Fruit fly (Drosophila melanogaster) whole organism, embryonic: ENCODE measurements around the gene CG31816.

Source experiments
- Ada2b ChIP-seq: fragments of 200-800 bp; sonication (Bioruptor generic); IDR thresholded peaks from 2 replicates; pipeline ENCODE4 v1.3.6; 2022; ENCODE audit warnings: missing biosample characterization, missing genetic modification characterization
- Asciz ChIP-seq: fragments of 200-800 bp; sonication (Bioruptor generic); optimal IDR thresholded peaks from 2 replicates; lab custom pipeline; 2017; ENCODE audit warnings: missing biosample characterization, mild to moderate bottlenecking, missing genetic modification characterization, missing genetic modification reagents
- Bgb ChIP-seq: fragments of 200-800 bp; sonication (Bioruptor generic); IDR thresholded peaks from 2 replicates; pipeline ENCODE4 v1.3.6; 2022; ENCODE audit warnings: missing biosample characterization, missing genetic modification characterization; ENCODE audit not compliant: partially characterized antibody
- C15 ChIP-seq: fragments of 200-800 bp; sonication (Bioruptor generic); IDR thresholded peaks from 3 replicates; pipeline ENCODE4 v1.3.6; 2022; ENCODE audit warnings: missing biosample characterization, missing genetic modification characterization
- CG10147 ChIP-seq: fragments of 200-800 bp; sonication (Bioruptor generic); optimal IDR thresholded peaks from 2 replicates; lab custom pipeline; 2019; ENCODE audit warnings: missing biosample characterization, mild to moderate bottlenecking, missing genetic modification characterization, moderate library complexity
- CG11085 ChIP-seq: fragments of 200-800 bp; sonication (Bioruptor generic); IDR thresholded peaks from 2 replicates; pipeline ENCODE4 v1.3.6; 2022; ENCODE audit warnings: missing biosample characterization, missing genetic modification characterization
- CG11093 ChIP-seq: fragments of 200-800 bp; sonication (Bioruptor generic); IDR thresholded peaks from 3 replicates; pipeline ENCODE4 v1.3.6; 2022; ENCODE audit warnings: missing biosample characterization, missing genetic modification characterization
- CG11247 ChIP-seq: fragments of 200-800 bp; sonication (Bioruptor generic); IDR thresholded peaks from 2 replicates; pipeline ENCODE4 v1.3.6; 2022; ENCODE audit warnings: missing biosample characterization, missing genetic modification characterization
- CG11504 ChIP-seq: fragments of 200-800 bp; sonication (Bioruptor generic); optimal IDR thresholded peaks from 3 replicates; lab custom pipeline; 2019; ENCODE audit warnings: missing biosample characterization, mild to moderate bottlenecking, missing genetic modification characterization, moderate library complexity
- CG11696 ChIP-seq: fragments of 200-800 bp; sonication (Bioruptor generic); IDR thresholded peaks from 2 replicates; pipeline ENCODE4 v1.3.6; 2022; ENCODE audit warnings: missing biosample characterization, missing genetic modification characterization
- CG12236 ChIP-seq: fragments of 200-800 bp; sonication (Bioruptor generic); optimal IDR thresholded peaks from 2 replicates; lab custom pipeline; 2016; ENCODE audit warnings: missing biosample characterization, missing genetic modification characterization
- CG12744 ChIP-seq: fragments of 200-800 bp; sonication (Bioruptor generic); optimal IDR thresholded peaks from 2 replicates; lab custom pipeline; 2016; ENCODE audit warnings: missing biosample characterization, missing genetic modification characterization
- CG1792 ChIP-seq: fragments of 200-800 bp; sonication (Bioruptor generic); optimal IDR thresholded peaks from 2 replicates; lab custom pipeline; 2016; ENCODE audit warnings: missing biosample characterization, missing genetic modification characterization
- CG4282 ChIP-seq: fragments of 200-800 bp; sonication (Bioruptor generic); optimal IDR thresholded peaks from 2 replicates; lab custom pipeline; 2016; ENCODE audit warnings: missing biosample characterization, missing genetic modification characterization
- CG43689 ChIP-seq: fragments of 200-800 bp; sonication (Bioruptor generic); IDR thresholded peaks from 2 replicates; pipeline ENCODE4 v1.3.6; 2022; ENCODE audit warnings: missing biosample characterization, missing genetic modification characterization
- CG4707 ChIP-seq: fragments of 200-800 bp; sonication (Bioruptor generic); optimal IDR thresholded peaks from 2 replicates; lab custom pipeline; 2018; ENCODE audit warnings: missing biosample characterization, mild to moderate bottlenecking, missing genetic modification characterization, moderate library complexity
- CG6813 ChIP-seq: fragments of 200-800 bp; sonication (Bioruptor generic); optimal IDR thresholded peaks from 2 replicates; lab custom pipeline; 2017; ENCODE audit warnings: missing biosample characterization, missing genetic modification characterization, mild to moderate bottlenecking, moderate library complexity, missing genetic modification reagents
- CG7786 ChIP-seq: fragments of 200-800 bp; sonication (Bioruptor generic); optimal IDR thresholded peaks from 2 replicates; lab custom pipeline; 2016; ENCODE audit warnings: missing biosample characterization, missing genetic modification characterization
- CG9817 ChIP-seq: fragments of 200-800 bp; sonication (Bioruptor generic); optimal IDR thresholded peaks from 2 replicates; lab custom pipeline; 2018; ENCODE audit warnings: missing biosample characterization, mild to moderate bottlenecking, missing genetic modification characterization, moderate library complexity
- Chrac-16 ChIP-seq: fragments of 200-800 bp; sonication (Bioruptor generic); optimal IDR thresholded peaks from 3 replicates; lab custom pipeline; 2016; ENCODE audit warnings: missing biosample characterization, missing genetic modification characterization
- CoRest ChIP-seq: fragments of 200-800 bp; sonication (Bioruptor generic); optimal IDR thresholded peaks from 3 replicates; lab custom pipeline; 2018; ENCODE audit warnings: missing biosample characterization, mild to moderate bottlenecking, missing genetic modification characterization, moderate library complexity
- CrebB ChIP-seq: fragments of 200-800 bp; sonication (Bioruptor generic); optimal IDR thresholded peaks from 3 replicates; lab custom pipeline; 2018; ENCODE audit warnings: missing biosample characterization, mild to moderate bottlenecking, missing genetic modification characterization
- Dbx ChIP-seq: fragments of 200-800 bp; sonication (Bioruptor generic); IDR thresholded peaks from 3 replicates; pipeline ENCODE4 v1.3.6; 2022; ENCODE audit warnings: missing biosample characterization, missing genetic modification characterization
- Dip2 ChIP-seq: fragments of 200-800 bp; sonication (Bioruptor generic); IDR thresholded peaks from 2 replicates; pipeline ENCODE4 v1.3.6; 2022; ENCODE audit warnings: missing biosample characterization, missing genetic modification characterization
- Ets97D ChIP-seq: fragments of 200-800 bp; sonication (Bioruptor generic); optimal IDR thresholded peaks from 3 replicates; lab custom pipeline; 2016; ENCODE audit warnings: missing biosample characterization, missing genetic modification characterization
- Mad ChIP-seq: fragments of 200-800 bp; sonication (Bioruptor generic); optimal IDR thresholded peaks from 2 replicates; lab custom pipeline; 2016; ENCODE audit warnings: missing biosample characterization, missing genetic modification characterization
- Optix ChIP-seq: fragments of 200-800 bp; sonication (Bioruptor generic); IDR thresholded peaks from 3 replicates; pipeline ENCODE4 v1.3.6; 2022; ENCODE audit warnings: missing biosample characterization, missing genetic modification characterization
- Rfx ChIP-seq: fragments of 200-800 bp; sonication (Bioruptor generic); IDR thresholded peaks from 2 replicates; pipeline ENCODE4 v1.3.6; 2022; ENCODE audit warnings: missing biosample characterization, missing genetic modification characterization
- Scr ChIP-seq: fragments of 200-800 bp; sonication (Bioruptor generic); IDR thresholded peaks from 2 replicates; pipeline ENCODE4 v1.3.6; 2022; ENCODE audit warnings: missing biosample characterization, missing genetic modification characterization; ENCODE audit not compliant: partially characterized antibody
- Sin3A ChIP-seq: fragments of >200 bp; optimal IDR thresholded peaks from 2 replicates; lab custom pipeline; 2018
- Spps ChIP-seq: fragments of 200-800 bp; sonication (Bioruptor generic); optimal IDR thresholded peaks from 2 replicates; lab custom pipeline; 2018; ENCODE audit warnings: missing biosample characterization, mild to moderate bottlenecking, missing genetic modification characterization
- Xrp1 ChIP-seq: fragments of 200-800 bp; sonication (Bioruptor generic); IDR thresholded peaks from 2 replicates; pipeline ENCODE4 v1.3.6; 2022; ENCODE audit warnings: missing biosample characterization, missing genetic modification characterization
- abd-A ChIP-seq: fragments of 200-800 bp; sonication (Bioruptor generic); optimal IDR thresholded peaks from 3 replicates; lab custom pipeline; 2019; ENCODE audit warnings: missing biosample characterization, mild to moderate bottlenecking, missing genetic modification characterization, moderate library complexity
- al ChIP-seq: fragments of 200-800 bp; sonication (Bioruptor generic); IDR thresholded peaks from 2 replicates; pipeline ENCODE4 v1.3.6; 2022; ENCODE audit warnings: missing biosample characterization, missing genetic modification characterization
- ap ChIP-seq: fragments of 200-800 bp; sonication (Bioruptor generic); IDR thresholded peaks from 2 replicates; pipeline ENCODE4 v1.3.6; 2022; ENCODE audit warnings: missing biosample characterization, missing genetic modification characterization
- ara ChIP-seq: fragments of 200-800 bp; sonication (Bioruptor generic); IDR thresholded peaks from 2 replicates; pipeline ENCODE4 v1.3.6; 2022; ENCODE audit warnings: missing biosample characterization, missing genetic modification characterization
- az2 ChIP-seq: fragments of 200-800 bp; sonication (Bioruptor generic); optimal IDR thresholded peaks from 3 replicates; lab custom pipeline; 2016; ENCODE audit warnings: missing biosample characterization, missing genetic modification characterization
- caup ChIP-seq: fragments of 200-800 bp; sonication (Bioruptor generic); optimal IDR thresholded peaks from 3 replicates; lab custom pipeline; 2017; ENCODE audit warnings: missing biosample characterization, mild to moderate bottlenecking, missing genetic modification characterization, moderate library complexity; ENCODE audit not compliant: severe bottlenecking
- crc ChIP-seq: fragments of 200-800 bp; sonication (Bioruptor generic); optimal IDR thresholded peaks from 2 replicates; lab custom pipeline; 2016; ENCODE audit warnings: missing biosample characterization, missing genetic modification characterization
- cwo ChIP-seq: fragments of 200-800 bp; sonication (Bioruptor generic); optimal IDR thresholded peaks from 3 replicates; lab custom pipeline; 2017; ENCODE audit warnings: missing biosample characterization, missing genetic modification characterization, mild to moderate bottlenecking, moderate library complexity, missing genetic modification reagents
- danr ChIP-seq: fragments of 200-800 bp; sonication (Bioruptor generic); IDR thresholded peaks from 2 replicates; pipeline ENCODE4 v1.3.6; 2022; ENCODE audit warnings: missing biosample characterization, missing genetic modification characterization
- dmrt11E ChIP-seq: fragments of 200-800 bp; sonication (Bioruptor generic); optimal IDR thresholded peaks from 3 replicates; lab custom pipeline; 2018; ENCODE audit warnings: missing biosample characterization, mild to moderate bottlenecking, missing genetic modification characterization, moderate library complexity
- fd96Cb ChIP-seq: fragments of 200-800 bp; sonication (Bioruptor generic); optimal IDR thresholded peaks from 2 replicates; lab custom pipeline; 2018; ENCODE audit warnings: missing biosample characterization, mild to moderate bottlenecking, missing genetic modification characterization, moderate library complexity
- gce ChIP-seq: fragments of 200-800 bp; sonication (Bioruptor generic); IDR thresholded peaks from 3 replicates; pipeline ENCODE4 v1.3.6; 2022; ENCODE audit warnings: missing biosample characterization, missing genetic modification characterization
- gcm ChIP-seq: fragments of 200-800 bp; sonication (Bioruptor generic); optimal IDR thresholded peaks from 2 replicates; lab custom pipeline; 2019; ENCODE audit warnings: missing biosample characterization, mild to moderate bottlenecking, missing genetic modification characterization, moderate library complexity
- gsb ChIP-seq: fragments of 200-800 bp; sonication (Bioruptor generic); IDR thresholded peaks from 2 replicates; pipeline ENCODE4 v1.3.6; 2022; ENCODE audit warnings: missing biosample characterization, missing genetic modification characterization
- jigr1 ChIP-seq: fragments of 200-800 bp; sonication (Bioruptor generic); IDR thresholded peaks from 3 replicates; pipeline ENCODE4 v1.3.6; 2022; ENCODE audit warnings: missing biosample characterization, missing genetic modification characterization
- luna ChIP-seq: fragments of 200-800 bp; sonication (Bioruptor generic); optimal IDR thresholded peaks from 2 replicates; lab custom pipeline; 2016; ENCODE audit warnings: missing biosample characterization, missing genetic modification characterization
- odd ChIP-seq: fragments of 200-800 bp; sonication (Bioruptor generic); optimal IDR thresholded peaks from 2 replicates; lab custom pipeline; 2017; ENCODE audit warnings: missing biosample characterization, mild to moderate bottlenecking, missing genetic modification characterization
- seq ChIP-seq: fragments of 200-800 bp; sonication (Bioruptor generic); IDR thresholded peaks from 2 replicates; pipeline ENCODE4 v1.3.6; 2022; ENCODE audit warnings: missing biosample characterization, missing genetic modification characterization
- trem ChIP-seq: fragments of 200-800 bp; optimal IDR thresholded peaks from 3 replicates; lab custom pipeline; 2019; ENCODE audit warnings: missing biosample characterization, mild to moderate bottlenecking, missing genetic modification characterization, moderate library complexity
- tx ChIP-seq: fragments of 200-800 bp; sonication (Bioruptor generic); optimal IDR thresholded peaks from 2 replicates; lab custom pipeline; 2016; ENCODE audit warnings: missing biosample characterization, missing genetic modification characterization

CG31816 gene

dm6 chr2L:16526015-16526518, 16.3 kb upstream of the CG31816 start (continued):
- TF ChIP-seq CoRest (tag; lab: Kevin White, UChicago) (no peak), CG43689 (GFP tag; lab: Robert Waterston, UW) (no peak), caup (peak; percentile 48), fd96Cb (tag; lab: Kevin White, UChicago) (no peak), CG12236 (GFP tag; lab: Kevin White, UChicago) (no peak), Asciz (GFP tag; lab: Kevin White, UChicago) (no peak), CG1792 (GFP tag; lab: Kevin White, UChicago) (peak; percentile 35), cwo (GFP tag; lab: Kevin White, UChicago) (peak; percentile 77), luna (GFP tag; lab: Kevin White, UChicago) (no peak), tx (no peak), Spps (no peak), CG4707 (GFP tag; lab: Kevin White, UChicago) (no peak), Mad (GFP tag; lab: Kevin White, UChicago) (no peak), CG9817 (tag; lab: Kevin White, UChicago) (no peak), Optix (GFP tag; lab: Robert Waterston, UW) (no peak), CG6813 (GFP tag; lab: Kevin White, UChicago) (no peak), seq (0 out of 2 replicates have a peak, but pooled peaks have one; percentile 31), CG7786 (no peak), gsb (GFP tag; lab: Robert Waterston, UW) (no peak), az2 (GFP tag; lab: Kevin White, UChicago) (no peak), CG12744 (GFP tag; lab: Kevin White, UChicago) (no peak), Bgb (GFP tag; lab: Robert Waterston, UW) (peak; percentile 67), Dip2 (GFP tag; lab: Robert Waterston, UW) (no peak), abd-A (tag; lab: Kevin White, UChicago) (peak; percentile 98), Xrp1 (GFP tag; lab: Robert Waterston, UW) (no peak; the same call in 1 of the 2 replicates), ara (GFP tag; lab: Robert Waterston, UW) (peak; percentile 45; the same call in 1 of the 2 replicates), gcm (peak; percentile 38), crc (GFP tag; lab: Kevin White, UChicago) (no peak), CG11504 (tag; lab: Kevin White, UChicago) (peak; percentile 14), Scr (no peak), Sin3A (lab: Kevin White, UChicago) (no peak), danr (GFP tag; lab: Robert Waterston, UW) (no peak), CG11696 (peak; percentile 41; the same call in 1 of the 2 replicates), Ets97D (GFP tag; lab: Kevin White, UChicago) (no peak), Dbx (GFP tag; lab: Robert Waterston, UW) (peak; percentile 67; the same call in 2 of the 3 replicates), CG4282 (no peak), Ada2b (GFP tag; lab: Robert Waterston, UW) (0 out of 2 replicates have a peak, but pooled peaks have one; percentile 15), CG11093 (GFP tag; lab: Robert Waterston, UW) (no peak), CG11247 (GFP tag; lab: Robert Waterston, UW) (no peak), trem (tag; lab: Kevin White, UChicago) (no peak), ap (no peak), CG11085 (GFP tag; lab: Robert Waterston, UW) (no peak), CrebB (tag; lab: Kevin White, UChicago) (no peak), C15 (GFP tag; lab: Robert Waterston, UW) (no peak), dmrt11E (no peak), odd (GFP tag; lab: Kevin White, UChicago) (peak; percentile 48), Rfx (peak; percentile 41; the same call in 1 of the 2 replicates), Chrac-16 (GFP tag; lab: Kevin White, UChicago) (no peak), al (no peak), jigr1 (no peak), CG10147 (GFP tag; lab: Kevin White, UChicago) (no peak), gce (GFP tag; lab: Robert Waterston, UW) (no peak; the same call in 2 of the 3 replicates)
